Worm (Caenorhabditis elegans) whole organism, young adult: ENCODE results near the gene ubc-15.

Source experiments
- B0019.2 ChIP-seq: fragments of 200-800 bp; sonication (Bioruptor generic); conservative IDR thresholded peaks from 2 replicates; pipeline ENCODE4 v1.3.6; 2022; ENCODE audit warnings: missing genetic modification reagents, missing genetic modification characterization, missing compliant biosample characterization
- B0035.1 ChIP-seq: sonication (generic microtip); optimal IDR thresholded peaks from 2 replicates; lab custom pipeline; 2016; ENCODE audit warnings: missing genetic modification characterization, mild to moderate bottlenecking, missing compliant biosample characterization, missing genotype, missing genetic modification reagents
- B0261.1 ChIP-seq: sonication (generic microtip); optimal IDR thresholded peaks from 2 replicates; lab custom pipeline; 2016; ENCODE audit warnings: mild to moderate bottlenecking, missing genetic modification characterization, moderate library complexity, missing compliant biosample characterization
- D2030.7 ChIP-seq: fragments of 200-800 bp; sonication (Bioruptor generic); IDR thresholded peaks from 2 replicates; pipeline ENCODE4 v1.3.6; 2022; ENCODE audit warnings: missing genetic modification reagents, missing genetic modification characterization, missing compliant biosample characterization
- F22D6.2 ChIP-seq: sonication (generic microtip); optimal IDR thresholded peaks from 2 replicates; lab custom pipeline; 2016; ENCODE audit warnings: mild to moderate bottlenecking, missing genetic modification characterization, missing compliant biosample characterization
- F23B12.7 ChIP-seq: sonication (generic microtip); optimal IDR thresholded peaks from 2 replicates; lab custom pipeline; 2017; ENCODE audit warnings: missing genetic modification characterization, mild to moderate bottlenecking, missing compliant biosample characterization, antibody characterized with exemption, moderate library complexity; ENCODE audit not compliant: insufficient read depth
- F39B2.1 ChIP-seq: fragments of 200-800 bp; sonication (Bioruptor generic); IDR thresholded peaks from 2 replicates; pipeline ENCODE4 v1.3.6; 2022; ENCODE audit warnings: missing genetic modification reagents, missing genetic modification characterization, missing compliant biosample characterization
- F52B5.7 ChIP-seq: sonication (generic microtip); optimal IDR thresholded peaks from 2 replicates; lab custom pipeline; 2016; ENCODE audit warnings: mild to moderate bottlenecking, missing genetic modification characterization, missing compliant biosample characterization
- F57C9.4 ChIP-seq: sonication (generic microtip); optimal IDR thresholded peaks from 2 replicates; lab custom pipeline; 2017; ENCODE audit warnings: mild to moderate bottlenecking, missing genetic modification characterization, missing compliant biosample characterization
- K11D2.4 ChIP-seq: fragments of 200-800 bp; sonication (Bioruptor generic); IDR thresholded peaks from 2 replicates; pipeline ENCODE4 v1.3.6; 2022; ENCODE audit warnings: missing genetic modification reagents, missing genetic modification characterization, missing compliant biosample characterization
- Y56A3A.18 ChIP-seq: fragments of 200-800 bp; sonication (Bioruptor generic); IDR thresholded peaks from 2 replicates; pipeline ENCODE4 v1.3.6; 2022; ENCODE audit warnings: missing genetic modification reagents, missing genetic modification characterization, missing compliant biosample characterization
- Y67H2A.10 ChIP-seq: fragments of 200-800 bp; sonication (Bioruptor generic); conservative IDR thresholded peaks from 2 replicates; pipeline ENCODE4 v1.3.6; 2022; ENCODE audit warnings: missing genetic modification reagents, missing genetic modification characterization, missing compliant biosample characterization
- aptf-2 ChIP-seq: fragments of 200-800 bp; sonication (Bioruptor generic); conservative IDR thresholded peaks from 2 replicates; pipeline ENCODE4 v1.3.6; 2022; ENCODE audit warnings: missing genetic modification reagents, missing genetic modification characterization, missing compliant biosample characterization
- aptf-3 ChIP-seq: fragments of 200-800 bp; sonication (Bioruptor generic); IDR thresholded peaks from 2 replicates; pipeline ENCODE4 v1.3.6; 2022; ENCODE audit warnings: missing genetic modification characterization, missing compliant biosample characterization
- athp-1 ChIP-seq: sonication (generic microtip); optimal IDR thresholded peaks from 2 replicates; lab custom pipeline; 2017; ENCODE audit warnings: mild to moderate bottlenecking, missing genetic modification characterization, missing compliant biosample characterization
- attf-3 ChIP-seq: fragments of 200-800 bp; sonication (Bioruptor generic); conservative IDR thresholded peaks from 2 replicates; pipeline ENCODE4 v1.3.6; 2022; ENCODE audit warnings: missing genetic modification reagents, missing genetic modification characterization, missing compliant biosample characterization
- attf-6 ChIP-seq: fragments of 200-800 bp; sonication (Bioruptor generic); IDR thresholded peaks from 2 replicates; pipeline ENCODE4 v1.3.6; 2022; ENCODE audit warnings: missing genetic modification reagents, missing genetic modification characterization, missing compliant biosample characterization
- ceh-27 ChIP-seq: fragments of 200-800 bp; sonication (Bioruptor generic); optimal IDR thresholded peaks from 2 replicates; lab custom pipeline; 2018; ENCODE audit warnings: mild to moderate bottlenecking, missing genetic modification characterization, moderate library complexity, missing compliant biosample characterization
- ceh-58 ChIP-seq: fragments of 200-800 bp; sonication (Bioruptor generic); IDR thresholded peaks from 2 replicates; pipeline ENCODE4 v1.3.6; 2022; ENCODE audit warnings: missing genetic modification characterization, missing compliant biosample characterization
- ceh-91 ChIP-seq: fragments of 200-800 bp; sonication (Bioruptor generic); IDR thresholded peaks from 2 replicates; pipeline ENCODE4 v1.3.6; 2022; ENCODE audit warnings: missing genetic modification reagents, missing genetic modification characterization, missing compliant biosample characterization
- die-1 ChIP-seq: sonication (generic microtip); optimal IDR thresholded peaks from 2 replicates; lab custom pipeline; 2016; ENCODE audit warnings: missing genotype, mild to moderate bottlenecking, missing genetic modification characterization, missing compliant biosample characterization
- dox-1 ChIP-seq: fragments of 200-800 bp; sonication (Bioruptor generic); IDR thresholded peaks from 2 replicates; pipeline ENCODE4 v1.3.6; 2022; ENCODE audit warnings: missing genetic modification reagents, missing genetic modification characterization, missing compliant biosample characterization
- efl-1 ChIP-seq: fragments of 150-350 bp; optimal IDR thresholded peaks from 2 replicates; lab custom pipeline; 2014; ENCODE audit warnings: missing biosample characterization, missing genetic modification reagents, missing genetic modification characterization
- egrh-3 ChIP-seq: fragments of 200-800 bp; sonication (Bioruptor generic); IDR thresholded peaks from 2 replicates; pipeline ENCODE4 v1.3.6; 2022; ENCODE audit warnings: missing genetic modification reagents, missing genetic modification characterization, missing compliant biosample characterization
- ets-4 ChIP-seq: fragments of 200-800 bp; sonication (Bioruptor generic); optimal IDR thresholded peaks from 2 replicates; lab custom pipeline; 2018; ENCODE audit warnings: mild to moderate bottlenecking, missing genetic modification characterization, missing compliant biosample characterization
- gei-17 ChIP-seq: fragments of 200-800 bp; sonication (Bioruptor generic); optimal IDR thresholded peaks from 2 replicates; lab custom pipeline; 2018; ENCODE audit warnings: mild to moderate bottlenecking, missing genetic modification characterization, missing compliant biosample characterization
- lin-40 ChIP-seq: sonication (generic microtip); optimal IDR thresholded peaks from 2 replicates; lab custom pipeline; 2016; ENCODE audit warnings: missing genetic modification characterization, mild to moderate bottlenecking, missing compliant biosample characterization, missing genotype, missing genetic modification reagents
- lin-54 ChIP-seq: fragments of 200-800 bp; sonication (Bioruptor generic); optimal IDR thresholded peaks from 2 replicates; lab custom pipeline; 2018; ENCODE audit warnings: mild to moderate bottlenecking, missing genetic modification characterization, missing compliant biosample characterization
- madf-6 ChIP-seq: fragments of 200-800 bp; sonication (Bioruptor generic); IDR thresholded peaks from 2 replicates; pipeline ENCODE4 v1.3.6; 2022; ENCODE audit warnings: missing genetic modification reagents, missing genetic modification characterization, missing compliant biosample characterization
- nfya-1 ChIP-seq: sonication (generic microtip); optimal IDR thresholded peaks from 2 replicates; lab custom pipeline; 2017; ENCODE audit warnings: antibody characterized with exemption, missing compliant biosample characterization, missing genetic modification characterization, borderline replicate concordance; ENCODE audit not compliant: insufficient read depth
- nfya-2 ChIP-seq: fragments of 200-800 bp; sonication (Bioruptor generic); IDR thresholded peaks from 2 replicates; pipeline ENCODE4 v1.3.6; 2022; ENCODE audit warnings: missing genetic modification reagents, missing genetic modification characterization, missing compliant biosample characterization
- nhr-90 ChIP-seq: sonication (generic microtip); optimal IDR thresholded peaks from 2 replicates; lab custom pipeline; 2016; ENCODE audit warnings: missing genotype, mild to moderate bottlenecking, missing genetic modification characterization, missing compliant biosample characterization
- rcor-1 ChIP-seq: fragments of 200-800 bp; sonication (Bioruptor generic); IDR thresholded peaks from 2 replicates; pipeline ENCODE4 v1.3.6; 2022; ENCODE audit warnings: missing genetic modification reagents, missing genetic modification characterization, missing compliant biosample characterization
- sdz-38 ChIP-seq: sonication (generic microtip); optimal IDR thresholded peaks from 2 replicates; lab custom pipeline; 2016; ENCODE audit warnings: missing genotype, missing genetic modification characterization, missing compliant biosample characterization
- snpc-3.4 ChIP-seq: sonication (generic microtip); optimal IDR thresholded peaks from 2 replicates; lab custom pipeline; 2017; ENCODE audit warnings: missing genetic modification characterization, mild to moderate bottlenecking, missing compliant biosample characterization, antibody characterized with exemption, moderate library complexity, missing genotype, missing genetic modification reagents
- unc-130 ChIP-seq: sonication (generic microtip); optimal IDR thresholded peaks from 2 replicates; lab custom pipeline; 2016; ENCODE audit warnings: missing genetic modification reagents, missing genetic modification characterization, missing compliant biosample characterization
- unc-62 ChIP-seq: fragments of 150-350 bp; optimal IDR thresholded peaks from 2 replicates; lab custom pipeline; 2014; ENCODE audit warnings: missing biosample characterization, missing genetic modification reagents, missing genetic modification characterization
- zim-3 ChIP-seq: sonication (generic microtip); optimal IDR thresholded peaks from 2 replicates; lab custom pipeline; 2017; ENCODE audit warnings: mild to moderate bottlenecking, missing genetic modification characterization, moderate library complexity, missing compliant biosample characterization
- ztf-3 ChIP-seq: fragments of 200-800 bp; sonication (Bioruptor generic); optimal IDR thresholded peaks from 2 replicates; lab custom pipeline; 2018; ENCODE audit warnings: mild to moderate bottlenecking, missing genetic modification characterization, missing compliant biosample characterization

Gene ubc-15

ce11 chrII:2888957-2889630, 24.3 kb downstream of the ubc-15 start, which contains the start of gene pinn-1 (continued):
- TF ChIP-seq attf-3 (GFP tag; lab: Robert Waterston, UW): no peak; the same call in 1 of the 2 replicates
- 0 out of 2 replicates have a peak, but pooled peaks have one; percentile 48 for TF ChIP-seq Y56A3A.18 (GFP tag; lab: Robert Waterston, UW)
- TF ChIP-seq Y67H2A.10 (GFP tag; lab: Robert Waterston, UW): peak; percentile 70; the same call in 1 of the 2 replicates
- TF ChIP-seq F39B2.1 (GFP tag; lab: Robert Waterston, UW): no peak
- TF ChIP-seq dox-1 (GFP tag; lab: Robert Waterston, UW): peak; percentile 94
- TF ChIP-seq lin-54 (GFP tag; lab: Kevin White, UChicago): peak; percentile 81
- peak; percentile 89 for TF ChIP-seq K11D2.4 (GFP tag; lab: Robert Waterston, UW)
- TF ChIP-seq rcor-1: peak; percentile 91
- no peak for TF ChIP-seq nfya-2 (GFP tag; lab: Robert Waterston, UW)
- TF ChIP-seq nfya-1: no peak
- no peak for TF ChIP-seq aptf-3
- peak; percentile 79 for TF ChIP-seq ceh-91 (GFP tag; lab: Robert Waterston, UW)
- TF ChIP-seq snpc-3.4 (tag; lab: Kevin White, UChicago): peak; percentile 31
- no peak for TF ChIP-seq attf-6 (GFP tag; lab: Robert Waterston, UW)
- TF ChIP-seq ceh-27: peak; percentile 96
- TF ChIP-seq unc-62: no peak
- TF ChIP-seq zim-3: peak; percentile 60
- no peak for TF ChIP-seq ceh-58 (GFP tag; lab: Robert Waterston, UW)
- TF ChIP-seq unc-130 (GFP tag; lab: Kevin White, UChicago): peak; percentile 80
- peak; percentile 95 for TF ChIP-seq athp-1 (tag; lab: Kevin White, UChicago)
- TF ChIP-seq F57C9.4 (tag; lab: Kevin White, UChicago): peak; percentile 61
- peak; percentile 75; the same call in 1 of the 2 replicates for TF ChIP-seq aptf-2
- TF ChIP-seq ets-4 (GFP tag; lab: Kevin White, UChicago): no peak
- TF ChIP-seq B0019.2 (GFP tag; lab: Robert Waterston, UW): peak; percentile 63; the same call in 1 of the 2 replicates
- TF ChIP-seq die-1 (tag; lab: Kevin White, UChicago): no peak
- no peak for TF ChIP-seq ztf-3 (GFP tag; lab: Kevin White, UChicago)
- TF ChIP-seq B0035.1: no peak
- TF ChIP-seq lin-40 (tag; lab: Kevin White, UChicago): peak; percentile 82
- TF ChIP-seq sdz-38 (tag; lab: Kevin White, UChicago): no peak
- peak; percentile 21 for TF ChIP-seq B0261.1 (tag; lab: Kevin White, UChicago)
- peak; percentile 90 for TF ChIP-seq D2030.7
- peak; percentile 72 for TF ChIP-seq F52B5.7
- peak; percentile 45 for TF ChIP-seq F23B12.7 (tag; lab: Kevin White, UChicago)

- no peak for TF ChIP-seq zim-3
- TF ChIP-seq gei-17 (GFP tag; lab: Kevin White, UChicago): no peak
- TF ChIP-seq efl-1: no peak
- no peak for TF ChIP-seq nhr-90 (tag; lab: Kevin White, UChicago)
- no peak for TF ChIP-seq ceh-58 (GFP tag; lab: Robert Waterston, UW)
- no peak for TF ChIP-seq F52B5.7
- no peak for TF ChIP-seq egrh-3 (GFP tag; lab: Robert Waterston, UW)
- TF ChIP-seq B0035.1: no peak
- no peak for TF ChIP-seq F22D6.2 (tag; lab: Kevin White, UChicago)
- no peak for TF ChIP-seq madf-6
These were observed 27.6 kb downstream of the ubc-15 start for ce11 chrII:2885518-2886449.
